Fruit fly (Drosophila melanogaster): ENCODE measurements around the gene CG42692.

The CG42692 gene

DNA sequence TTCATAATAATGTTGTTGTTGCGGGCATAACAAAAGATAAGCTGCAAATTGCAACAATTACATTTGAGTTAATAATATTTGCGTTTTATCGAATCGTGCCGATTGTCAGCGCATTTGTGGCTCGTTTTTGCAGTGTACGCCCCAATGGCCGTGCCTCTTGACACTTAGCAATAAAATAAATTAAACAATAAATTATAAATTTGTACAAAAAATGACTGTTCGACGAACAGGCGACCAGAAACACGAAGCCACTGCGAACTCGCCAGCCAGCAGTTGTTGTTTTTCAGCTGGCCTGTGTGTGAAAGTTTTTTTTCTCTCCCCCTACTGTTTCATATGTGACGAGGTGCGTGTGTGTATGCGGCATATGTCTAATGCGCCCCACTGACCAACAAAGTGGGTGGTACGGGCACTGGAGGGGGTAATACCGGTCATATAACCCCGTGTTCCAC, 17.6 kb downstream of the CG42692 start (continued):
- 0 out of 3 replicates have a peak, but pooled peaks have one; percentile 28 for TF ChIP-seq zen2 (GFP tag; IDR thresholded peaks at IDR 0.05; ENCODE audit: partially characterized antibody)
- TF ChIP-seq TFAM (GFP tag; optimal IDR thresholded peaks at IDR 0.05), result no peak
- TF ChIP-seq Aef1 (GFP tag; IDR thresholded peaks at IDR 0.05), result peak; percentile 42; the same call in 2 of the 3 replicates
- TF ChIP-seq Blimp-1 (GFP tag; optimal IDR thresholded peaks at IDR 0.05), result peak; percentile 53
- peak; percentile 65; the same call in 2 of the 3 replicates for TF ChIP-seq ci (GFP tag; IDR thresholded peaks at IDR 0.05)
- TF ChIP-seq lbe (GFP tag; optimal IDR thresholded peaks at IDR 0.05), result peak; percentile 9
- peak; percentile 73 for TF ChIP-seq kni (GFP tag; optimal IDR thresholded peaks at IDR 0.05)
- peak; percentile 32 for TF ChIP-seq exex (tag; optimal IDR thresholded peaks at IDR 0.05)
- TF ChIP-seq CG32767 (GFP tag; IDR thresholded peaks at IDR 0.05), result peak; percentile 57; the same call in 1 of the 2 replicates
- peak; percentile 46; the same call in 1 of the 3 replicates for TF ChIP-seq CG14860 (GFP tag; IDR thresholded peaks at IDR 0.05; ENCODE audit: partially characterized antibody)
- peak; percentile 11 for TF ChIP-seq ATbp (GFP tag; optimal IDR thresholded peaks at IDR 0.05)
- TF ChIP-seq Dll (GFP tag; IDR thresholded peaks at IDR 0.05; ENCODE audit: partially characterized antibody), result peak; percentile 26; the same call in 1 of the 4 replicates
- TF ChIP-seq CG31224 (GFP tag; IDR thresholded peaks at IDR 0.05), result peak; percentile 96

DNA sequence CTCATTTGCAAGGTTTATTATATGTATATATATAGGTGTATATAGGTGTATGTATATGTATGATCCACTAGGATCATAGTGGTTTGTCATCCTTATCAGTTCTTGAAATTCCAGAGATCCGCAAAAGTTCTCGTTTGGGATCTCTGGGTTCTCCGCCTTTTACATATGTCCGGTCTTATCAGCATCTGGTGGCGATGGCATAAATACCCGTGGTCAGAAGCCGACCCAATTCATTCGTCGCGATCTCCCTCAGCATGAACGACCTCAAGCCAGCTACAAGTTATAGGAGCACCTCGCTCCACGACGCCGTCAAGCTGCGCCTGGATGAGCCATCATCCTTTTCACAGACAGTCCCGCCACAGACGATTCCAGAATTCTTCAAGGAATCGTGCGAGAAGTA, 18.9 kb downstream of the CG42692 start, which contains the start of gene hll:
hll (plus strand) TSS at position 224 of the 400 bp plus-strand sequence.
- TF ChIP-seq twi (tag; optimal IDR thresholded peaks at IDR 0.05) (peak; percentile 64), CG43689 (GFP tag; IDR thresholded peaks at IDR 0.05) (no peak), Blimp-1 (GFP tag; optimal IDR thresholded peaks at IDR 0.05) (no peak)

DNA sequence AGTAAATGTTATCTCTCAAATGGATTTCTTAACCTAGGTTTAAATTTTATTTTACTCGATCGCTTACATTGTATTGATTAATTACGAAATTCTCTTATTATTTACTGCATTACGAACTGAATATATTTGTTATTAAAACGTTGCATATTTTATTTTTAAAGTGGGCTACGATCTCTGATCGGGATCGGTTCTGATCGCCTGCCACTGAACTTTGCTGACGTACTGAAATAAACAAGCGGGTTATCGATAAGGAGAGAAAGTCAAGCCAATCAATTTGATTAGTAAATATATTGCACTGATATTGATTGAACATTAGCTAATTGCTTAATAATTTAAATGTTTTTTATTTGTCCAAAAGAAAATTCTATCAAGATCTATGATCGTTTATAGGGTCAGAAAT, 21.3 kb downstream of the CG42692 start:
- TF ChIP-seq Optix (GFP tag; IDR thresholded peaks at IDR 0.05), result no peak
- TF ChIP-seq dimm (GFP tag; IDR thresholded peaks at IDR 0.05), result no peak
- TF ChIP-seq Dp (GFP tag; optimal IDR thresholded peaks at IDR 0.05), result no peak
- no peak for TF ChIP-seq CG12219 (GFP tag; optimal IDR thresholded peaks at IDR 0.05)
- no peak for TF ChIP-seq Dbx (GFP tag; IDR thresholded peaks at IDR 0.05)
- no peak for TF ChIP-seq dm (GFP tag; optimal IDR thresholded peaks at IDR 0.05)
- TF ChIP-seq CG7839 (tag; optimal IDR thresholded peaks at IDR 0.05), result no peak
- no peak for TF ChIP-seq lilli (GFP tag; optimal IDR thresholded peaks at IDR 0.05)
- TF ChIP-seq CG18599 (GFP tag; optimal IDR thresholded peaks at IDR 0.05), result no peak
- TF ChIP-seq CG9727 (GFP tag; optimal IDR thresholded peaks at IDR 0.05), result no peak
- no peak for TF ChIP-seq CG1832 (GFP tag; optimal IDR thresholded peaks at IDR 0.05)
- TF ChIP-seq CG5953 (GFP tag; IDR thresholded peaks at IDR 0.05), result no peak
- TF ChIP-seq sd (tag; optimal IDR thresholded peaks at IDR 0.05), result no peak
- TF ChIP-seq CG6254 (GFP tag; optimal IDR thresholded peaks at IDR 0.05), result no peak
- TF ChIP-seq da (GFP tag; optimal IDR thresholded peaks at IDR 0.05), result no peak
- no peak for TF ChIP-seq onecut (GFP tag; IDR thresholded peaks at IDR 0.05)

DNA sequence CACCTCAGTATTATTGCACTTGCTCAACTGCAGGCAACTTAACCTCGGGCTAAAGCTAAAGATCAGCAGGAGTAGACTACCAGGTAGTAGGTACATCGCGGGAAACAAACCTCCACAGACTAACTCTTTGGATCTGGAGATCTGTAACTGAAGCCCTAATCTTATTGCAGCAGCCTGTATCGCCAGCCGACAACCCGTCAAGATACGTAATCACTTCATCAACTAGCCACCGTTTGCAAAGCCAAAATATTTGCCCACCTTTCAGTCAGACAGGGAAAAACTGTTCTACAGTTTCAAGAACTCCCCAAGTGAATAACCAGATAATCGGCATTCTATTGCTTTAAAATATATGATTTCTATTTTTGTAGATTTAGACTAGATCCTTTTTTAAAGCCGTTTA, 23.5 kb downstream of the CG42692 start, which contains the start of gene CG18095:
CG18095 (minus strand) TSS at position 101 of the 400 bp plus-strand sequence.
- TF ChIP-seq CG13287 (GFP tag; IDR thresholded peaks at IDR 0.05; ENCODE audit: partially characterized antibody) (no peak), Oli (tag; optimal IDR thresholded peaks at IDR 0.05) (no peak), Xbp1 (GFP tag; optimal IDR thresholded peaks at IDR 0.05) (no peak), inv (GFP tag; IDR thresholded peaks at IDR 0.05; ENCODE audit: partially characterized antibody) (no peak), CG10267 (tag; optimal IDR thresholded peaks at IDR 0.05) (no peak), Aef1 (GFP tag; IDR thresholded peaks at IDR 0.05) (no peak), en (GFP tag; optimal IDR thresholded peaks at IDR 0.05) (no peak), NC2α (GFP tag; optimal IDR thresholded peaks at IDR 0.05) (no peak), CG34422 (GFP tag; IDR thresholded peaks at IDR 0.05) (no peak), vfl (GFP tag; optimal IDR thresholded peaks at IDR 0.05) (no peak), CG1024 (GFP tag; IDR thresholded peaks at IDR 0.05) (no peak), da (GFP tag; optimal IDR thresholded peaks at IDR 0.05) (no peak), CG12744 (GFP tag; optimal IDR thresholded peaks at IDR 0.05) (no peak), hb (GFP tag; IDR thresholded peaks at IDR 0.05; ENCODE audit: partially characterized antibody) (no peak), bowl (GFP tag; IDR thresholded peaks at IDR 0.05) (no peak), z (GFP tag; IDR thresholded peaks at IDR 0.05) (no peak), HmgZ (tag; optimal IDR thresholded peaks at IDR 0.05) (no peak), sima (GFP tag; optimal IDR thresholded peaks at IDR 0.05) (no peak)
